Worm (Caenorhabditis elegans): ENCODE results near the gene tbc-10.

DNA sequence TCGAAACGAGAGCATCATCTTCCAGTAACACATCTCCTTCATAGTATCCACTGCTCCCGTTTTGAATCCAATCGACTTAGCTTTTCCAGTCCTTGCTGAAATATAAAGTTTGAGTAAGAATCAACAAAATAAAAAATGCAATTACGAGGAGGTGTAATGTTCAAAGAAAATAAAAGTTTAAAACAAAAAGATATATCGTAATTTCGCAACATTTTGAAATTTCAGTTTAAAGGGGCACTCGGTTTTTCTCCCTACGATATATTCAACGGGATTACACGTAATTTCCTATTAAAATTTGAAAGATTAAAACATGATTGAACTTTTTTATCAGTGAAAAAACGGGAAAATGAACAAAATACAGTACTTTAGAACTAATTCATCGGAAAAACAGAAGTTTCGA lies 33.0 kb downstream of the tbc-10 start, which contains the start of gene Y34F4.3:
- TF ChIP-seq unc-39 (tag; optimal IDR thresholded peaks at IDR 0.05) (no peak), ama-1 (optimal IDR thresholded peaks at IDR 0.05) (no peak), sma-9 (GFP tag; optimal IDR thresholded peaks at IDR 0.05) (no peak), sma-9 (tag; optimal IDR thresholded peaks at IDR 0.05) (no peak), dmd-4 (tag; optimal IDR thresholded peaks at IDR 0.05) (no peak), unc-55 (GFP tag; optimal IDR thresholded peaks at IDR 0.05) (no peak), egl-27 (tag; optimal IDR thresholded peaks at IDR 0.05) (no peak)
